Worm (Caenorhabditis elegans) whole organism, L4 larva: ENCODE measurements around the gene try-5.
"Not testable (repeated sequence)": the region's sequence is repeated elsewhere in the genome, so short reads cannot be mapped to it uniquely, and the experiment has no call there.

Experiments
- F10B5.3 ChIP-seq: sonication (generic microtip); optimal IDR thresholded peaks from 2 replicates; lab custom pipeline; 2016; ENCODE audit warnings: mild to moderate bottlenecking, missing genetic modification characterization, missing compliant biosample characterization
- F44E2.7 ChIP-seq: fragments of 200-800 bp; sonication (Bioruptor generic); IDR thresholded peaks from 2 replicates; pipeline ENCODE4 v2.1.2; 2022; ENCODE audit warnings: missing genetic modification characterization, missing compliant biosample characterization
- F49E8.2 ChIP-seq: sonication (generic microtip); optimal IDR thresholded peaks from 2 replicates; lab custom pipeline; 2016; ENCODE audit warnings: missing compliant biosample characterization, mild to moderate bottlenecking, missing genetic modification characterization, borderline replicate concordance
- T26A8.4 ChIP-seq: fragments of 200-800 bp; sonication (Bioruptor generic); IDR thresholded peaks from 2 replicates; pipeline ENCODE4 v1.3.6; 2022; ENCODE audit warnings: missing genetic modification characterization, missing compliant biosample characterization
- aha-1 ChIP-seq: fragments of 150-350 bp; peaks from one replicate; lab custom pipeline; 2014; ENCODE audit warnings: missing biosample characterization, missing genetic modification characterization
- aly-2 ChIP-seq: sonication (generic microtip); optimal IDR thresholded peaks from 2 replicates; lab custom pipeline; 2018; ENCODE audit warnings: missing biosample characterization, missing genetic modification characterization
- ama-1 ChIP-seq: fragments of 150-350 bp; optimal IDR thresholded peaks from 2 replicates; lab custom pipeline; 2014; ENCODE audit warnings: inconsistent platforms, mixed read lengths
- ceh-32 ChIP-seq: sonication (generic microtip); optimal IDR thresholded peaks from 2 replicates; lab custom pipeline; 2016; ENCODE audit warnings: mild to moderate bottlenecking, missing genetic modification characterization, missing compliant biosample characterization; ENCODE audit not compliant: poor library complexity
- ctbp-1 ChIP-seq: fragments of 200-800 bp; sonication (Bioruptor generic); IDR thresholded peaks from 2 replicates; pipeline ENCODE4 v1.3.6; 2022; ENCODE audit warnings: missing genetic modification reagents, missing genetic modification characterization, missing compliant biosample characterization
- daf-12 ChIP-seq: fragments of 150-350 bp; optimal IDR thresholded peaks from 2 replicates; lab custom pipeline; 2014; ENCODE audit warnings: missing biosample characterization, missing genetic modification reagents, missing genetic modification characterization
- daf-16 ChIP-seq, 3 experiments: sonication (generic microtip); optimal IDR thresholded peaks; 2 replicates each; lab custom pipeline; 2016 to 2017; ENCODE audit warnings: missing genetic modification characterization in 3 of 3, missing genetic modification reagents in 3 of 3, mild to moderate bottlenecking in 2 of 3, missing compliant biosample characterization in 2 of 3, missing biosample characterization in 1 of 3, moderate library complexity in 1 of 3
- daf-8 ChIP-seq: fragments of 200-800 bp; sonication (Bioruptor generic); IDR thresholded peaks from 2 replicates; pipeline ENCODE4 v1.3.6; 2022; ENCODE audit warnings: missing genetic modification characterization, missing compliant biosample characterization
- dmd-9 ChIP-seq: fragments of 200-800 bp; sonication (Bioruptor generic); IDR thresholded peaks from 2 replicates; pipeline ENCODE4 v1.3.6; 2022; ENCODE audit warnings: missing genetic modification reagents, missing genetic modification characterization, missing compliant biosample characterization
- dve-1 ChIP-seq: sonication (generic microtip); optimal IDR thresholded peaks from 2 replicates; lab custom pipeline; 2017; ENCODE audit warnings: antibody characterized with exemption, mild to moderate bottlenecking, missing genetic modification characterization, missing compliant biosample characterization; ENCODE audit not compliant: insufficient read depth
- egl-27 ChIP-seq: sonication (generic microtip); optimal IDR thresholded peaks from 3 replicates; lab custom pipeline; 2017; ENCODE audit warnings: missing biosample characterization, missing genetic modification reagents, missing genetic modification characterization
- fos-1 ChIP-seq: fragments of 150-350 bp; optimal IDR thresholded peaks from 2 replicates; lab custom pipeline; 2014; ENCODE audit warnings: missing biosample characterization, missing genetic modification characterization
- hlh-30 ChIP-seq: sonication (generic microtip); optimal IDR thresholded peaks from 2 replicates; lab custom pipeline; 2017; ENCODE audit warnings: antibody characterized with exemption, mild to moderate bottlenecking, missing genetic modification characterization, missing compliant biosample characterization; ENCODE audit not compliant: insufficient read depth
- lim-7 ChIP-seq: fragments of 200-800 bp; sonication (Bioruptor generic); IDR thresholded peaks from 2 replicates; pipeline ENCODE4 v1.3.6; 2022; ENCODE audit warnings: missing genetic modification characterization, missing compliant biosample characterization
- lin-1 ChIP-seq: fragments of 200-800 bp; sonication (Bioruptor generic); IDR thresholded peaks from 2 replicates; pipeline ENCODE4 v1.3.6; 2022; ENCODE audit warnings: missing genetic modification reagents, missing genetic modification characterization, missing compliant biosample characterization
- madf-5 ChIP-seq, 2 experiments: fragments of 200-800 bp; sonication (Bioruptor generic); IDR thresholded peaks; 2 replicates each; pipeline ENCODE4 v1.3.6; 2022; ENCODE audit warnings: missing compliant biosample characterization in 2 of 2, missing genetic modification characterization in 2 of 2
- mes-2 ChIP-seq: sonication (generic microtip); optimal IDR thresholded peaks from 2 replicates; lab custom pipeline; 2016; ENCODE audit warnings: missing genotype, mild to moderate bottlenecking, missing genetic modification characterization, missing compliant biosample characterization; ENCODE audit not compliant: poor library complexity, severe bottlenecking
- nhr-102 ChIP-seq: sonication (generic microtip); optimal IDR thresholded peaks from 2 replicates; lab custom pipeline; 2016; ENCODE audit warnings: mild to moderate bottlenecking, missing genetic modification characterization, moderate library complexity, missing compliant biosample characterization
- nhr-11 ChIP-seq: fragments of 150-350 bp; optimal IDR thresholded peaks from 2 replicates; lab custom pipeline; 2014; ENCODE audit warnings: missing biosample characterization, missing genetic modification characterization
- nhr-28 ChIP-seq: fragments of 150-350 bp; optimal IDR thresholded peaks from 2 replicates; lab custom pipeline; 2014; ENCODE audit warnings: missing biosample characterization, missing genetic modification characterization
- nhr-42 ChIP-seq: fragments of 200-800 bp; sonication (Bioruptor generic); IDR thresholded peaks from 2 replicates; pipeline ENCODE4 v1.3.6; 2022; ENCODE audit warnings: missing genetic modification characterization, missing compliant biosample characterization
- php-3 ChIP-seq: fragments of 200-800 bp; sonication (Bioruptor generic); IDR thresholded peaks from 2 replicates; pipeline ENCODE4 v1.3.6; 2022; ENCODE audit warnings: missing genetic modification reagents, missing genetic modification characterization, missing compliant biosample characterization
- pqm-1 ChIP-seq: sonication (generic microtip); optimal IDR thresholded peaks from 2 replicates; lab custom pipeline; 2017; ENCODE audit warnings: missing biosample characterization, missing genetic modification characterization
- rbr-2 ChIP-seq: sonication (generic microtip); optimal IDR thresholded peaks from 2 replicates; lab custom pipeline; 2016; ENCODE audit warnings: missing genotype, missing genetic modification characterization, missing compliant biosample characterization
- skn-1 ChIP-seq: fragments of 150-350 bp; optimal IDR thresholded peaks from 2 replicates; lab custom pipeline; 2014; ENCODE audit warnings: missing biosample characterization, missing genetic modification characterization
- spr-1 ChIP-seq: sonication (generic microtip); optimal IDR thresholded peaks from 2 replicates; lab custom pipeline; 2016; ENCODE audit warnings: mild to moderate bottlenecking, missing genetic modification characterization, missing compliant biosample characterization
- unc-130 ChIP-seq: sonication (generic microtip); optimal IDR thresholded peaks from 2 replicates; lab custom pipeline; 2016; ENCODE audit warnings: missing genetic modification reagents, missing genetic modification characterization, missing compliant biosample characterization
- unc-39 ChIP-seq: sonication (generic microtip); optimal IDR thresholded peaks from 2 replicates; lab custom pipeline; 2017; ENCODE audit warnings: missing biosample characterization, missing genetic modification characterization
- unc-62 ChIP-seq, 3 experiments: fragments of 150-350 bp in 1 of 3; sonication (generic microtip); optimal IDR thresholded peaks in 2 of 3; peaks in 1 of 3; 1 replicate in 1 of 3; 2 replicates in 2 of 3; lab custom pipeline; 2014 to 2017; ENCODE audit warnings: missing biosample characterization in 3 of 3, missing genetic modification characterization in 3 of 3, missing genetic modification reagents in 3 of 3, missing genotype in 1 of 3
- zip-2 ChIP-seq: fragments of 150-350 bp; optimal IDR thresholded peaks from 2 replicates; lab custom pipeline; 2014; ENCODE audit warnings: missing biosample characterization, missing genetic modification characterization
- ztf-7 ChIP-seq: fragments of 150-350 bp; optimal IDR thresholded peaks from 2 replicates; lab custom pipeline; 2014; ENCODE audit warnings: missing biosample characterization, missing genetic modification characterization

The try-5 gene

DNA sequence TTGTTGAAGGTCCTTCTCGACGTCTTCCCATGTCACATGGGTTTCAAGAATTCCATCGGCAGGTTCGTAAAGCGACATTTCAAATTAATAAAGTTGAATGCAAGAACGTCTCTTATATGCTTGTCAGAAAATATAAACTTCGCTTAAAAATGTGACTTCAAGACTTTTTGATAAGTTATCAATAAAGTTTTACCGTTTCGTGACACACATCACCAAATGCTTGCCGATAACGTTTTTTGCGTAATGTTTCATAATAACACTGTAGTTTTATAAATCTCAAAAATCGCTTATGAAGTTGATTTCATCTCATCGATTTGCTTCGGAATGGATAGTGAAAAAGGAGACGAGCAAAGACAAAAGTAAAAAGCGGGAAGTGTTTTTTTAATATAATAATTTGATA, 26.6 kb downstream of the try-5 start, which contains the start of gene E02C12.8 (continued):
- TF ChIP-seq daf-16 (GFP tag; optimal IDR thresholded peaks at IDR 0.05; lab: Kevin White, UChicago) (no peak), daf-16 (tag; optimal IDR thresholded peaks at IDR 0.05; lab: Kevin White, UChicago) (peak; percentile 54), dve-1 (tag; lab: Kevin White, UChicago) (peak; percentile 56), ama-1 (lab: Kevin White, UChicago) (no peak)

DNA sequence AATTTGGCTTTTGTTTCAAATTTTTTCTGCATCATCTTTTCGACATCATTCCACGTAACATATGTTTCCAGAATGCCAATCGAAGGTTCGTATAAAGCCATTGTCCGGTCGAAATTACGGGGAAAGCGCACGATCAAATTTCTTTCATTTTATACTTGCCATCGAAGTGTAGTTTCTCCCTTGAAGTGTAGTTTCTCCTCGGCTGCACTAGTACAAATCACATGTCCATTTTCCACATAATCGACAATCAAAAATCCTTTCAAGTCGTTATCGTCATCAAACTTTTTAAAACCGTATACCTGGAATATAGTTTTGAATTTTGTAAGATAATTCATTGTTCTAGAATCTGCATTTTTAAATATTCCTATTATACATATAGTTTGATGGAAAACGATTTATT, 28.5 kb downstream of the try-5 start, which contains the start of gene E02C12.9:
E02C12.9 (minus strand) TSS at position 101 of the 400 bp plus-strand sequence.
- no peak for TF ChIP-seq spr-1 (tag; lab: Kevin White, UChicago)

DNA sequence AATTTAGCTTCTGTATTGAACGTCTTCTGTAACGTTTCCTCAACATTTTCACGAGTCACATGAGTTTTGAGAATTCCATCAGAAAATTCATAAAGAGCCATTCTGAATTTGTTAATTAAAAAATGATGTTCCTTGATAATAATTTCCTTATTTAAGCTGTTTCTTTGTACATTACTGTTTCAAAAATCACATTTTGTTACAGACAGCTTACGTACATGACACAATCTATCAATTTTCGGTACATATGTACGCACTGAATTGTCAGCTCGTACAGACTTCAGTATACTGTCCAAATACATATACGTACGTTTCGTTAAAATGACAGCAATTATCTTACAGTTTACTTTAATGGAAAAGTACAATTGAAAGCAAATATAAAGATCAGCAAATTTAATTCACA, 29.6 kb downstream of the try-5 start, which contains the start of gene E02C12.19:
E02C12.19 (minus strand) TSS at position 101 of the 400 bp plus-strand sequence.
- TF ChIP-seq unc-62 (GFP tag; optimal IDR thresholded peaks at IDR 0.05 in 1 of 2; lab: Kevin White, UChicago) (no peak), unc-62 (tag; optimal IDR thresholded peaks at IDR 0.05; lab: Kevin White, UChicago) (no peak), unc-39 (tag; lab: Kevin White, UChicago) (no peak), lin-1 (GFP tag; lab: Robert Waterston, UW) (no peak), T26A8.4 (no peak), php-3 (GFP tag; lab: Robert Waterston, UW) (no peak), aha-1 (tag; lab: Kevin White, UChicago) (no peak), nhr-42 (GFP tag; lab: Robert Waterston, UW) (no peak), egl-27 (tag; lab: Kevin White, UChicago) (no peak), daf-8 (no peak), skn-1 (tag; lab: Kevin White, UChicago) (no peak), unc-130 (GFP tag; lab: Kevin White, UChicago) (no peak)

DNA sequence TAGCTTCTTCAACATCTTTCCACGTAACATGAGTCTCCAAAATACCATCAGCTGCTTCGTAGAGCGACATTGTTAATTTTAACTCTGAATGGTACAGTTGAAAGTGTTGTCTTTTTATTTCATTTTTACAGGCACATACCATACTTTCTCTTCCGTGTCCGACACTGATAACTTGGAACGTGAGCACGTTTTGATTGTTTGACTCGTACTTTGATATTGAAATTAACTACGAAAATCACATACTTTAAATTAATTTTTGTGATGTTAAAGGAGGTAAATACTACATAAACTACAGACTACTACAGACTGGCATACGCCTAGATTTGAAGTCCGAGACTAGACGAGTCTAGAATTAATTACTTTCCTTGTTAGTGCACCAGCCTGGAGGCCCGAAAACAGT, 31.5 kb downstream of the try-5 start, which contains the start of gene E02C12.10:
E02C12.10 (minus strand) TSS at position 75 of the 400 bp plus-strand sequence.
- TF ChIP-seq ceh-32 (tag; lab: Kevin White, UChicago) = no peak
- peak; percentile 69 for TF ChIP-seq nhr-28 (tag; lab: Kevin White, UChicago)

DNA sequence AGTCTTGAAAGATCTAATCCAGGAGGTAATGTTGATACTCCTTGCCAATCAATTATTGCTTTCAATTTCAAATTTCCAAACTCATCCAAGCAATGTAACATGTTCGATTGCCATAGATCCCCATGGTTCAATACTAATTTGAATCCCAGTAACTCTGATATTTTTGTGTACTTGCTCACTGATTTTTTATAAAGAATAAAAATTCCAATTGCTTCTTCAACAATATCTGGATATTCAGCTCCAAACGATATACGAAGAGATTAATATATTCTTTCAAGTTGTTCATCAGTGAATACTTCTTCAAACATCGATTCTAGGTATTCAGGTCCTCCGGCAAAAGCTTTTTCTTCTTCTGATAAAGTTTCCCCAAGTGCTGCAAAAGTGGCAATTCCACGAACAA, 33.0 kb downstream of the try-5 start, which contains the start of gene E02C12.11:
E02C12.11 (minus strand) TSS at position 101 of the 400 bp plus-strand sequence.
- TF ChIP-seq dmd-9; nhr-102 (tag; lab: Kevin White, UChicago); F44E2.7 (GFP tag; lab: Robert Waterston, UW): not testable (repeated sequence)
- TF ChIP-seq, all 104 proteins: peak for 0; not testable (repeated sequence) for 104

DNA sequence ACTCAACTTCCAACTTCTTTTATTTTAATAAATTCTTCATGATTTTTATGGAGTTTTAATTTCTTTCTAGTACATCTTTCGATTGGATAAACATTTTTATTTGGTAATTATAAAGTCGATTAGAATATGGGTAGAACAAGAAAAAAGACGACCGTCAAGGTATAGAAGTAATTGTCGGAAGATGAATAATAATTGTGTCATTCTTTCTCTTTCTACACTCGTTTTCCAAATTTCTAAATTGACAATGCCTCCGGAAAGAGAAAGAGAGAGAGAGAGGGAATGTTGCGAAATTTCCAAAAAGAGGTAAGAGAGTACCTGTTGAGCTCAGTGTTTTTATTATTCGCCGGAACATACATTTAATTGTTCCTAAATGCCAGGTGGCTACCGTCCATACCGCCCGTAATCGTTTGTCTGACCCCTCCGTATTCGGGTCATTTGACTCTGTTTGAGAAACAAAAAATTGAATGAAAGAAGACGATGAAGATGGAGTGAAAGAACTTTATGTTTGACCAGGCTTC, 35.1 kb downstream of the try-5 start, which contains the start of gene E02C12.12:
E02C12.12 (minus strand) TSS at position 468 of the 518 bp plus-strand sequence.
- no peak for TF ChIP-seq zip-2 (tag; lab: Kevin White, UChicago)
- TF ChIP-seq unc-62 (GFP tag; optimal IDR thresholded peaks at IDR 0.05 in 1 of 2; lab: Kevin White, UChicago) = peak in 1 of 2 experiments; percentile 55
- TF ChIP-seq unc-62 (tag; optimal IDR thresholded peaks at IDR 0.05; lab: Kevin White, UChicago) = no peak

DNA sequence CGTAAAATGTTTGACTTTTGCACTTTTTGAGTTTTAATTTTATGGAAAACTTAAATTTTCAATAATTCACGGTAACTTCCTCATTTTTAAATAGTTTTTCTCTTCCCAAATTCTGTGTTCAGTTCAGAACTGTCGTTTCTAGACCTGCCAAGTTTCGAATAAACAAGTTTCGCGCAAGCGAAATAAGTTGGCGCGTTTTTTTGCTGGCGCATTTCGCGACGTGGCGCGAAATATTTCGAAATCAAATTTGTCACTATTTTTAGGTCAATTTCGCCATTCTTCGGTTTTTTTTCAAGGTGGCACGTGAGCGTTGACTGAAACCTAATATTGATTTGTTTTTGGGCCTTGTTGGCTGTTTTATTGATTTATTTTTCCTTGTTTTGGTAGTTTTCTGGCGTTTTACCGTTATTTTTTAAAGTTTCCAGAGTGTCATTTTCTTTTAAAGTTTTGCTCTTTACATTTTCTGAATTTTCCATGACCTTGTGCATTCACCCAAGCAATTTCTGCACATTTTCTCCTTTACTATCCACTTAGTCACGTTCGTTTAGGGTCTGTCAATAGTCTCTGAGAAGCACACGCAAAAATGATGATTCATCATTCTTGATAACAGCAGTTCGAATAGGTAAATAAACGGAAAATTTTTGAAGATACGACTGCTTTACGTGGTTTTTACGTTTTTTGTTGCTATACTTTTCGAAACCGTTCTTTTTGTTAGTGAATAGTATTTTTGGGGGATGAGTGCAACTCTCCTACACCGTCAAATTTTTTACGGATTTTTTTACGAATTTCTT, 35.9 kb downstream of the try-5 start:
- no peak for TF ChIP-seq F10B5.3
- TF ChIP-seq rbr-2 (tag; lab: Kevin White, UChicago) = no peak
- no peak for TF ChIP-seq unc-62 (GFP tag; optimal IDR thresholded peaks at IDR 0.05 in 1 of 2; lab: Kevin White, UChicago)
- TF ChIP-seq unc-62 (tag; optimal IDR thresholded peaks at IDR 0.05; lab: Kevin White, UChicago) = no peak
- TF ChIP-seq F49E8.2 (tag; lab: Kevin White, UChicago) = peak; percentile 87
- no peak for TF ChIP-seq mes-2 (tag; lab: Kevin White, UChicago)
- peak; percentile 68 for TF ChIP-seq unc-130 (GFP tag; lab: Kevin White, UChicago)
- TF ChIP-seq ztf-7 (tag; lab: Kevin White, UChicago) = no peak
- no peak for TF ChIP-seq ama-1 (lab: Kevin White, UChicago)
- no peak for TF ChIP-seq daf-12
- TF ChIP-seq fos-1 = no peak
- TF ChIP-seq ctbp-1 = no peak
- peak; percentile 28 for TF ChIP-seq hlh-30 (tag; lab: Kevin White, UChicago)
- no peak for TF ChIP-seq lim-7 (GFP tag; lab: Robert Waterston, UW)
- TF ChIP-seq pqm-1 (tag; lab: Kevin White, UChicago) = peak; percentile 13
- peak; percentile 8 for TF ChIP-seq dve-1 (tag; lab: Kevin White, UChicago)
- TF ChIP-seq aly-2 (tag; lab: Kevin White, UChicago) = no peak
- no peak for TF ChIP-seq nhr-11 (tag; lab: Kevin White, UChicago)
- no peak for TF ChIP-seq madf-5 (GFP tag; IDR thresholded peaks at IDR 0.05; lab: Robert Waterston, UW)
- no peak for TF ChIP-seq lin-1 (GFP tag; lab: Robert Waterston, UW)
